Worm (Caenorhabditis elegans): ENCODE results near the gene igcm-2.

The igcm-2 gene

ce11 chrX:6365715-6366114 is 25.7 kb downstream of the igcm-2 start, which contains the start of gene C03B1.3:
C03B1.3 (plus strand) TSS chrX:6366015.
- TF ChIP-seq snpc-1.2 (GFP tag; IDR thresholded peaks at IDR 0.05): no peak
- TF ChIP-seq nhr-28 (tag; optimal IDR thresholded peaks at IDR 0.05): no peak

DNA sequence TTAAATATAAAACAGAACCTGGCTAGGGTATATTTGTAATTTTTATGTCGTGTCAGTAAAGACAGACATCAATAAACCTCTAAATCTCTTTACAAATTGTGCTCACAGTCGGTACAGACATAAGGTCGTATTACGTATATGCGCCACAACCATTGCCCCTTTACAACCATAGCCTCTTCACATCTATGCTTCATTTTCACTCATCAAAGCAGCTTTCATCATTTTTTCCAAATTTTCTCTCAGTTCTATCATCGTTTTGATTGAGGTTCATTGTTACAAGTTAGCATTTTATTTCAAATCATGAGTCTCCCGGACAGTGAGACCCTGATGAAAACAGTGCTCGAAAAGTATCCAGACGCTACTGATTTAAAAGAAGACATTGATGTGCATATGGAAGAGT is 27.2 kb downstream of the igcm-2 start, which contains the start of gene C03B1.4:
TSS of gene C03B1.4 (plus strand) at position 301 of the 400 bp plus-strand sequence.
- TF ChIP-seq F10B5.3 (tag; optimal IDR thresholded peaks at IDR 0.05) (no peak), zip-11 (GFP tag; IDR thresholded peaks at IDR 0.05) (no peak), tra-1 (GFP tag; IDR thresholded peaks at IDR 0.05) (no peak), nhr-48 (tag; optimal IDR thresholded peaks at IDR 0.05) (no peak), lim-7 (GFP tag; IDR thresholded peaks at IDR 0.05) (no peak)

DNA sequence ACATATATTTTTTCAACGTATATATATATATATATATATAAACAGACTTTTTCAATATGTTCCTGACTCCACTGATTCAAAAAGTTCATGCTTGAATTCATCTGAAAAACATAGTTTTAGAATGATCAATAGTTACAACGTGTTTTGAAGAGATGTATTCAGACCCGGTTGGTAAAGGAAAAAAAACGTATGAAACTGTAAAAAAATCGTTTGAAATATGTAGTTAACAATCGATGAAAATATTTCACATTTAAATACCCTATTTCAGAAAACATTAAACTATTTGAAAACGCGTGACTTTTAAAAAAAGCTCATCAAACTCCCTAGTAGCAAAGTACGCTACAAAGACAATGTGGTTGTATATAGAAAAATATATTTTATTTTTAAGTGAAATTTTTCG is 30.7 kb downstream of the igcm-2 start, which contains the start of gene C03B1.14:
TSS of gene C03B1.14 (minus strand) at position 101 of the 400 bp plus-strand sequence.
- TF ChIP-seq ctbp-1 (GFP tag; IDR thresholded peaks at IDR 0.05) (no peak), lin-13 (GFP tag; optimal IDR thresholded peaks at IDR 0.05) (no peak), lin-15B (tag; optimal IDR thresholded peaks at IDR 0.05) (no peak), zip-2 (tag; optimal IDR thresholded peaks at IDR 0.05) (no peak), daf-19 (GFP tag; conservative IDR thresholded peaks at IDR 0.05) (no peak), set-16 (GFP tag; IDR thresholded peaks at IDR 0.05) (no peak), R02D3.7 (tag; optimal IDR thresholded peaks at IDR 0.05) (no peak), F37D6.2 (tag; optimal IDR thresholded peaks at IDR 0.05) (no peak), Y5F2A.4 (GFP tag; optimal IDR thresholded peaks at IDR 0.05) (no peak), egl-43 (GFP tag; IDR thresholded peaks at IDR 0.05) (no peak), mxl-2 (GFP tag; conservative IDR thresholded peaks at IDR 0.05) (no peak), F44E2.7 (GFP tag; IDR thresholded peaks at IDR 0.05) (no peak)

DNA sequence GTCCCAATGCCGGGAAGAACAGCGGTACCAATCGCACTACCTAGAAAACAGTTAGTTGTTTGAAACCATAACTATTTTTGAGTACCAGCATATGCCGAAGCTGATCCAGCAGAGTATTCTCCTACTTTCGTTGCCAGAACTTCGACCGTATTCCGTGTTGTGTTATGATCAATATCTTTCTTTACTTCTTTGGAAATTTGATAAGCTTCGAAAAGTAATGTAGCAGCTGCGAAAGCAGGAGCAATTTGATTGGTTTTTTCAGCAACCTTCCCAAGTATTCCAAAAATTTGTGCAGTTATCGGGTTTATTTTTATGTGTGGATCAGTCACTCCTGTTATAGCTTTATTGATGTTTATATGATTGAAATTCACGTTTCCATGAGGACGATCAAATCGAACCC is 31.3 kb downstream of the igcm-2 start:
- TF ChIP-seq mxl-3 (GFP tag; optimal IDR thresholded peaks at IDR 0.05) (no peak), aha-1 (tag) (peak; percentile 97), daf-16 (GFP tag; optimal IDR thresholded peaks at IDR 0.05) (no peak), daf-16 (tag; optimal IDR thresholded peaks at IDR 0.05) (no peak)

DNA sequence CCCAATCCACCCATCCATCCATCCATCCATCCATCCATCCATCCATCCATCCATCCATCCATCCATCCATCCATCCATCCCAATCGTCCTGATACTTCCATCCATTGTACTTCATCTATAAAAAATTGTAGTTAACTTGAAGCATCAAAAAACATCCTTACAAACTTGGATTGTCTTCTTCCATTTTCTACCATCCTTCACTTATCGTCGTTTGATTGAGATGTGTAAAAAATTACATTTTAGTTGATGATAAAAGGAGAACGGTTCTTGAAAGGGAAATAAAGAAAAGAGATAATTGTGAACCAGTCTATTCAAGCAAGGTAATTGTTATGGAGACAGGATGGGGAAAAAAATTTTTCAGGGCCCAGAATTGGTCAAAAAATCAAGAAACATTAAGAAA is 33.6 kb downstream of the igcm-2 start, which contains the start of gene C03B1.10:
TSS of gene C03B1.10 (minus strand) at position 101 of the 400 bp plus-strand sequence.
- TF ChIP-seq ZK546.5 (tag; optimal IDR thresholded peaks at IDR 0.05): no peak
- TF ChIP-seq unc-62 (GFP tag; optimal IDR thresholded peaks at IDR 0.05 in 1 of 2): peak in 1 of 2 experiments; percentile 25
- no peak for TF ChIP-seq unc-62 (tag; optimal IDR thresholded peaks at IDR 0.05)

- TF ChIP-seq aha-1 (tag): peak; percentile 87
- TF ChIP-seq daf-16 (GFP tag; optimal IDR thresholded peaks at IDR 0.05): no peak
- peak; percentile 31 for TF ChIP-seq daf-16 (tag; optimal IDR thresholded peaks at IDR 0.05)
- TF ChIP-seq zip-2 (tag; optimal IDR thresholded peaks at IDR 0.05): no peak
Measured at ce11 chrX:6355030-6355635, 36.3 kb downstream of the igcm-2 start, which contains the start of gene C03B1.5. C03B1.5 (plus strand) TSS chrX:6355585.

DNA sequence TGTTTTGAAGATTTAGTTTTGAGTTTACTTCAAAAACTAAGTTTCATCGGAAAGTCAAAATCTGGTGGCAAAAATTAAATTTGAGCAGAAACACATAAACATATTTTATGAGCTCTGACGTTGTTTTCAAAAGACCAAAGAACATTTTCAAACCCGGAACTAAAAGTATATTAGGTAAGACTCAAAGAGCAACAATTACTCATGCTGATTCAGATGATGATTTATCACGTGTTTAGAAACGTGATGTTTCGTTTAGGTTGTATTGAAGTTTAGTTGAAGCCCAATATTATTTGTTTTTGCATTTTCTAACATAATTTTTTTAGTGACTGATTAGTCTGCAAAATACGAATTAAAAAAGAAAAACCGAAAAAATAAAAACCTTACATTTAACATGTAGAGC is 37.6 kb downstream of the igcm-2 start:
- peak in 1 of 2 experiments; percentile 25 for TF ChIP-seq unc-62 (GFP tag; optimal IDR thresholded peaks at IDR 0.05 in 1 of 2)
- no peak for TF ChIP-seq unc-62 (tag; optimal IDR thresholded peaks at IDR 0.05)
- TF ChIP-seq F49E8.2 (tag; optimal IDR thresholded peaks at IDR 0.05; ENCODE audit: borderline replicate concordance): no peak
- no peak for TF ChIP-seq mdt-29 (GFP tag; IDR thresholded peaks at IDR 0.05)
